Worm (Caenorhabditis elegans): ENCODE results near the gene Y43F8B.1.
A peak's percentile ranks its signal among the peaks of the same experiment; 100 is the strongest.

Y43F8B.1 gene

DNA sequence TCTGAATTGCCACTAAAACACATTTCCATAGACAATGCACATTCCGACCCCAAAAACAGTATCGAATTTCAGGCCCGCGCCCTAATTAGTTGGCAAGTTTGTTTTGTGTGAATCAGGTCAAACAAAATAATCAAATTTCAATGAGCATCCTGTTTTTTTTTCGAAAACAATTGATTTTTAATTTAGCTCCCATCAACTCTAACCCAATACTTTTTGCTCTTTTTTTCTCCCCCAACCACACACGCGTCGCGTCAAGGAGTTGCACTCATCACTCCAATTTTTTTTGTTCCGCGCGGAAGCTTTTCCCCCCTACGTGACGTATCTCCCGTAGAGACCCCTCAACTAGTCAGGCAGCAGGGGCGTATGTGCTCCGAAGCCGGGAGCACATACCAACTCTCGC lies 44.6 kb downstream of the Y43F8B.1 start:
- no peak for TF ChIP-seq blmp-1 (tag; optimal IDR thresholded peaks at IDR 0.05)
- TF ChIP-seq mls-2 (tag; optimal IDR thresholded peaks at IDR 0.05): no peak
- no peak for TF ChIP-seq M03D4.4 (tag; optimal IDR thresholded peaks at IDR 0.05)
- TF ChIP-seq mab-5 (tag; optimal IDR thresholded peaks at IDR 0.05): no peak

DNA sequence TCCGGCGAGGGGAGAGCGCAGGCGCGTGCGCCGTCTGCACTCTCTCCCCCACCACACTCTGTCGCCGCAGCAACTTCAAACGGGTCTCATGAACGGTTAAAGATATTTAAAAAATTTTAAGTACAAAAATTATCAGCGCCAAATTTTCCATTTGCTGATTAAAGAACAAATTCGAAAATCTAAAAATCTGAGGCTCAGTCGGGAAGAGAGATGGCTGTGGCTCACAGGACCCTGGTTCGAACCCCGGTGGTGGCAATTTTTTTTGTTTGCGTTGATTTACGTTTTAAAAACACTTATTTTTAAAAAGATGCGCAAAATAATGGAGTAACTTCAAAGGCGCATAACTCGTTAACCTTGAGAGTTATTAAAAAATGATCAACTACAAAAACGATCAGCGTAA lies 48.9 kb downstream of the Y43F8B.1 start:
- TF ChIP-seq flh-1 (GFP tag; optimal IDR thresholded peaks at IDR 0.05) (no peak), elt-3 (tag; optimal IDR thresholded peaks at IDR 0.05) (no peak), unc-120 (tag; optimal IDR thresholded peaks at IDR 0.05; ENCODE audit: poor library complexity, severe bottlenecking) (no peak), ceh-39 (tag; optimal IDR thresholded peaks at IDR 0.05) (no peak), ztf-11 (tag; optimal IDR thresholded peaks at IDR 0.05) (no peak), mep-1 (tag; optimal IDR thresholded peaks at IDR 0.05) (no peak), sem-2 (GFP tag; optimal IDR thresholded peaks at IDR 0.05) (no peak), ham-2 (GFP tag; optimal IDR thresholded peaks at IDR 0.05) (no peak), blmp-1 (tag; optimal IDR thresholded peaks at IDR 0.05) (no peak), elt-1 (tag; optimal IDR thresholded peaks at IDR 0.05; ENCODE audit: borderline replicate concordance, insufficient read depth) (no peak), bed-3 (GFP tag; optimal IDR thresholded peaks at IDR 0.05) (no peak)

DNA sequence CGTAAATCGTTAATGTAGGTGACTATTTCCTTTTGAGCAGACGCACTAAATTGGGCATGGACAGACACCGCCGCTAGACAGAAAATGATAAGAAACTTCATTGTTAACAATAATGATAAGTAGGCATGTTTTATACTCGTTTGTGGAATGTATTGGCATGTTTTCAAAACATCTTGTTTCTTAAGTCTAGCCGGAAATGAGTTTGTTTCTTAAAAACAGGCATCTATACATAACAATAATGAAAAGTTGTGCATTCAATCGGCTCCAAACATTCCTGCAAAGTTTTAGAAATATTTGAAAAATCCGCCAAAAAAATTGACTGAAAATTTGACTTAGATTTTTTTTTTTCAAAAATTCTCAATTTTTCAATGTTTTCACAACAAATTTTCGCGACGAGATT lies 50.4 kb downstream of the Y43F8B.1 start, which contains the start of gene scl-21:
TSS of gene scl-21 (minus strand) at position 101 of the 400 bp plus-strand sequence.
- TF ChIP-seq ceh-83 (GFP tag; optimal IDR thresholded peaks at IDR 0.05) (no peak), mep-1 (tag; optimal IDR thresholded peaks at IDR 0.05) (no peak), lsy-2 (tag; optimal IDR thresholded peaks at IDR 0.05) (no peak), ham-2 (GFP tag; optimal IDR thresholded peaks at IDR 0.05) (no peak), bed-3 (GFP tag; optimal IDR thresholded peaks at IDR 0.05) (no peak), hlh-1 (tag; optimal IDR thresholded peaks at IDR 0.05) (no peak), sem-2 (GFP tag; optimal IDR thresholded peaks at IDR 0.05) (no peak), M03D4.4 (tag; optimal IDR thresholded peaks at IDR 0.05) (no peak), elt-1 (tag; optimal IDR thresholded peaks at IDR 0.05; ENCODE audit: borderline replicate concordance, insufficient read depth) (no peak), pha-4 (tag; optimal IDR thresholded peaks at IDR 0.05) (no peak), nhr-12 (tag; optimal IDR thresholded peaks at IDR 0.05) (no peak)

DNA sequence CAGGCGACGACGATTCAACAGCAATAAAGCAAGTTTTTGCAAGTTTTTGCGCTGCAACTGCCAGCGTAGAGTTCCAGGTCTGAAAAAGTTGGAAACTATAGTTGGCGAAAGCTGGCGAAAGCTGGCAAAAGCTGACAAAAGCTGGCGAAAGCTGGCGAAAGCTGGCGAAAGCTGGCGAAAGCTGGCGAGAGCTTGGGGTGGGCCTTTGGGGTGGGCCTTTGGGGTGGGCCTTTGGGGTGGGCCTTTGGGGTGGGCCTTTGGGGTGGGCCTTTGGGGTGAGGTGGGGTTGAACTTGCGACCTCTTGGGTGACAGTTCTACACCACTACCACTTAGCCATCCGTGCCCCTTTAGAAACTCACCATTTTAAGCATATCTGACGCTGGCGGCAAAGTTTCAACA lies 50.9 kb downstream of the Y43F8B.1 start:
- TF ChIP-seq sptf-1 (tag; optimal IDR thresholded peaks at IDR 0.05) (no peak), drap-1 (GFP tag; optimal IDR thresholded peaks at IDR 0.05) (peak; percentile 8), pha-4 (tag; optimal IDR thresholded peaks at IDR 0.05) (no peak), elt-1 (tag; optimal IDR thresholded peaks at IDR 0.05; ENCODE audit: borderline replicate concordance, insufficient read depth) (no peak)

DNA sequence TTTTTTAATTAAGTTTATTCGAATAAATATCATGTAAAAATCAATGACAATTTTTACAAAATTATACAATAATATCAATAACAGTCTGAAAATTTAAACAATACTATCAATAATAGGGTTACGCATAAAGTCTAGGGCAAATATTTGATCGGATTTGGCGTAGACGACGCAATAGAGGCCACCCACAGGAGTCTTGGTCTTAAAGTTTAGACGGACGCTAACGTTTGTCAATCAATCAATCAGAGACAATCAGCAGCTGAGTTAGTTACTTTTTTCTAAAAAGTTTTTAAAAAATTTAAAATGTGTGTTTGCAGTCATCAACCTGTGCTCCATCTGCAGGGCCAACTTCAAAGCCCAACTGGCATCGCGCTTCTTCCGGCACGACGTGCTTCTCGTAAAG lies 54.7 kb downstream of the Y43F8B.1 start, which contains the start of gene Y43F8B.29:
TSS of gene Y43F8B.29 (plus strand) at position 301 of the 400 bp plus-strand sequence.
- TF ChIP-seq nhr-12 (tag; optimal IDR thresholded peaks at IDR 0.05): no peak
- no peak for TF ChIP-seq unc-62 (GFP tag; optimal IDR thresholded peaks at IDR 0.05)
- TF ChIP-seq lin-32 (GFP tag; optimal IDR thresholded peaks at IDR 0.05): no peak
- no peak for TF ChIP-seq elt-1 (tag; optimal IDR thresholded peaks at IDR 0.05; ENCODE audit: borderline replicate concordance, insufficient read depth)
- no peak for TF ChIP-seq pha-4 (tag; optimal IDR thresholded peaks at IDR 0.05)
- TF ChIP-seq sptf-1 (tag; optimal IDR thresholded peaks at IDR 0.05): no peak
- no peak for TF ChIP-seq tbx-8 (GFP tag; optimal IDR thresholded peaks at IDR 0.05)
- TF ChIP-seq ceh-43 (GFP tag; optimal IDR thresholded peaks at IDR 0.05): no peak
- no peak for TF ChIP-seq unc-120 (tag; optimal IDR thresholded peaks at IDR 0.05; ENCODE audit: poor library complexity, severe bottlenecking)
- TF ChIP-seq bed-3 (GFP tag; optimal IDR thresholded peaks at IDR 0.05): no peak

DNA sequence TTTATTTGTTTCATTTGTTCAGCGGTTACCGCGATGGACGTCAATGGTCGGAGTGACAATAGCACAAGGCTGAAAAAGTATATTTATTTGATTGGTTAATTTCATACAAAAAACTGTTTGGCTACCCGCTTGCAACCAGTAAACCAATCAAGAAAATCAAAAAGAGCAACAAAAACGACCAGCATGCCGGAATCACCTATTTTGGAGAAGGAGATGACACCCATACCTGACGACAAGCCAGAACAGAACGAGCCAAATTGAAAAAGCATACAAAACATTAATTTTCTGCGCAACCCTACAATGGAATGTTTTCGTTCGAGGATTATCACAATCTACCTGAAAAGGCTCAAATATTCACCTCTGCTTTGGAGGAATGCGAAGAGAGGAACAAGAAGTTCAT lies 55.5 kb downstream of the Y43F8B.1 start, which contains the start of gene Y43F8B.7:
TSS of gene Y43F8B.7 (plus strand) at position 301 of the 400 bp plus-strand sequence.
- TF ChIP-seq zip-8 (tag; optimal IDR thresholded peaks at IDR 0.05) (no peak), lsy-2 (tag; optimal IDR thresholded peaks at IDR 0.05) (no peak), tbx-8 (GFP tag; optimal IDR thresholded peaks at IDR 0.05) (no peak), ces-1 (GFP tag; optimal IDR thresholded peaks at IDR 0.05) (no peak), ceh-83 (GFP tag; optimal IDR thresholded peaks at IDR 0.05) (no peak), lin-13 (tag; optimal IDR thresholded peaks at IDR 0.05) (no peak), blmp-1 (tag; optimal IDR thresholded peaks at IDR 0.05) (no peak), bed-3 (GFP tag; optimal IDR thresholded peaks at IDR 0.05) (no peak), drap-1 (GFP tag; optimal IDR thresholded peaks at IDR 0.05) (no peak), snpc-4 (tag; optimal IDR thresholded peaks at IDR 0.05) (no peak), elt-3 (tag; optimal IDR thresholded peaks at IDR 0.05) (no peak), unc-39 (tag; optimal IDR thresholded peaks at IDR 0.05) (no peak), nhr-237 (tag; optimal IDR thresholded peaks at IDR 0.05) (no peak), flh-1 (GFP tag; optimal IDR thresholded peaks at IDR 0.05) (no peak), elt-1 (tag; optimal IDR thresholded peaks at IDR 0.05; ENCODE audit: borderline replicate concordance, insufficient read depth) (no peak), ceh-43 (GFP tag; optimal IDR thresholded peaks at IDR 0.05) (no peak), sptf-1 (tag; optimal IDR thresholded peaks at IDR 0.05) (no peak), lin-32 (GFP tag; optimal IDR thresholded peaks at IDR 0.05) (no peak)

All from whole organism, mixed stage, embryonic.